Fruit fly (Drosophila melanogaster) whole organism: ENCODE data around the gene caps.

Experiments
- CG8478 ChIP-seq: fragments of >200 bp; optimal IDR thresholded peaks from 2 replicates; lab custom pipeline; 2018; ENCODE audit warnings: inconsistent platforms
- Dll ChIP-seq: fragments of >200 bp; optimal IDR thresholded peaks from 2 replicates; lab custom pipeline; 2017
- EcR ChIP-seq, 2 experiments: fragments of >200 bp; optimal IDR thresholded peaks; 2 replicates each; lab custom pipeline; 2017; ENCODE audit warnings: missing biosample characterization in 2 of 2, missing genetic modification characterization in 2 of 2, missing genetic modification reagents in 2 of 2
- pan ChIP-seq: fragments of >200 bp; optimal IDR thresholded peaks from 2 replicates; lab custom pipeline; 2017
- psq ChIP-seq: fragments of >200 bp; optimal IDR thresholded peaks from 2 replicates; lab custom pipeline; 2017
- usp ChIP-seq: fragments of >200 bp; optimal IDR thresholded peaks from 2 replicates; lab custom pipeline; 2017; ENCODE audit warnings: missing biosample characterization, missing genetic modification characterization, mixed read lengths

- TF ChIP-seq psq (lab: Kevin White, UChicago) (no peak), pan (lab: Kevin White, UChicago) (peak; percentile 78), CG8478 (lab: Kevin White, UChicago) (no peak), usp (GFP tag; lab: Kevin White, UChicago) (no peak), Dll (lab: Kevin White, UChicago) (no peak), EcR (GFP tag; optimal IDR thresholded peaks at IDR 0.05; lab: Kevin White, UChicago) (no peak)
Observed at dm6 chr3L:13263801-13264200, 35.3 kb downstream of the caps start.
